Fruit fly (Drosophila melanogaster) whole organism, embryonic: Measurements from ENCODE around the gene Naa80.

Source experiments
- Adf1 ChIP-seq: fragments of 200-800 bp; sonication (Bioruptor generic); IDR thresholded peaks from 2 replicates; pipeline ENCODE4 v1.3.6; 2022; ENCODE audit warnings: missing biosample characterization, missing genetic modification characterization
- BtbVII ChIP-seq: fragments of 200-800 bp; sonication (Bioruptor generic); optimal IDR thresholded peaks from 3 replicates; lab custom pipeline; 2017; ENCODE audit warnings: missing biosample characterization, mild to moderate bottlenecking, missing genetic modification characterization
- CG1024 ChIP-seq: fragments of 200-800 bp; sonication (Bioruptor generic); IDR thresholded peaks from 2 replicates; pipeline ENCODE4 v1.3.6; 2022; ENCODE audit warnings: missing biosample characterization, missing genetic modification characterization
- CG10274 ChIP-seq: fragments of 200-800 bp; sonication (Bioruptor generic); optimal IDR thresholded peaks from 3 replicates; lab custom pipeline; 2017; ENCODE audit warnings: missing biosample characterization, mild to moderate bottlenecking, missing genetic modification characterization
- CG12299 ChIP-seq: fragments of 200-800 bp; sonication (Bioruptor generic); optimal IDR thresholded peaks from 2 replicates; lab custom pipeline; 2018; ENCODE audit warnings: missing biosample characterization, mild to moderate bottlenecking, missing genetic modification characterization
- CG13775 ChIP-seq: fragments of 200-800 bp; sonication (Bioruptor generic); optimal IDR thresholded peaks from 3 replicates; lab custom pipeline; 2017; ENCODE audit warnings: missing biosample characterization, mild to moderate bottlenecking, missing genetic modification characterization
- CG14014 ChIP-seq: fragments of 200-800 bp; sonication (Bioruptor generic); IDR thresholded peaks from 2 replicates; pipeline ENCODE4 v1.3.6; 2022; ENCODE audit warnings: missing biosample characterization, missing genetic modification characterization
- CG16815 ChIP-seq: fragments of 200-800 bp; sonication (Bioruptor generic); optimal IDR thresholded peaks from 3 replicates; lab custom pipeline; 2017; ENCODE audit warnings: missing biosample characterization, mild to moderate bottlenecking, missing genetic modification characterization
- CG16863 ChIP-seq: fragments of 200-800 bp; sonication (Bioruptor generic); optimal IDR thresholded peaks from 3 replicates; lab custom pipeline; 2016; ENCODE audit warnings: missing biosample characterization, missing genetic modification characterization
- CG17359 ChIP-seq: fragments of 200-800 bp; sonication (Bioruptor generic); optimal IDR thresholded peaks from 3 replicates; lab custom pipeline; 2018; ENCODE audit warnings: missing biosample characterization, mild to moderate bottlenecking, missing genetic modification characterization, moderate library complexity
- CG17361 ChIP-seq: fragments of 200-800 bp; sonication (Bioruptor generic); IDR thresholded peaks from 3 replicates; pipeline ENCODE4 v1.3.6; 2022; ENCODE audit warnings: missing biosample characterization, missing genetic modification characterization
- CG17385 ChIP-seq: fragments of 200-800 bp; sonication (Bioruptor generic); optimal IDR thresholded peaks from 3 replicates; lab custom pipeline; 2018; ENCODE audit warnings: missing biosample characterization, mild to moderate bottlenecking, missing genetic modification characterization
- CG2712 ChIP-seq: fragments of 200-800 bp; optimal IDR thresholded peaks from 3 replicates; lab custom pipeline; 2019; ENCODE audit warnings: missing biosample characterization, mild to moderate bottlenecking, missing genetic modification characterization, moderate library complexity
- CG2889 ChIP-seq: fragments of 200-800 bp; sonication (Bioruptor generic); IDR thresholded peaks from 3 replicates; pipeline ENCODE4 v1.3.6; 2022; ENCODE audit warnings: missing biosample characterization, missing genetic modification characterization
- CG32532 ChIP-seq: fragments of 200-800 bp; sonication (Bioruptor generic); IDR thresholded peaks from 2 replicates; pipeline ENCODE4 v1.3.6; 2022; ENCODE audit warnings: missing biosample characterization, missing genetic modification characterization
- CG33213 ChIP-seq: fragments of 200-800 bp; sonication (Bioruptor generic); optimal IDR thresholded peaks from 3 replicates; lab custom pipeline; 2016; ENCODE audit warnings: missing biosample characterization, missing genetic modification characterization
- CG4282 ChIP-seq: fragments of 200-800 bp; sonication (Bioruptor generic); optimal IDR thresholded peaks from 2 replicates; lab custom pipeline; 2016; ENCODE audit warnings: missing biosample characterization, missing genetic modification characterization
- CG4730 ChIP-seq: fragments of 200-800 bp; sonication (Bioruptor generic); IDR thresholded peaks from 2 replicates; pipeline ENCODE4 v1.3.6; 2022; ENCODE audit warnings: missing biosample characterization, missing genetic modification characterization
- CG6854 ChIP-seq: fragments of 200-800 bp; sonication (Bioruptor generic); optimal IDR thresholded peaks from 3 replicates; lab custom pipeline; 2017; ENCODE audit warnings: missing biosample characterization, mild to moderate bottlenecking, missing genetic modification characterization
- CG7839 ChIP-seq: fragments of 200-800 bp; sonication (Bioruptor generic); optimal IDR thresholded peaks from 3 replicates; lab custom pipeline; 2018; ENCODE audit warnings: missing biosample characterization, mild to moderate bottlenecking, missing genetic modification characterization, moderate library complexity
- CG8359 ChIP-seq: fragments of 200-800 bp; sonication (Bioruptor generic); optimal IDR thresholded peaks from 2 replicates; lab custom pipeline; 2017; ENCODE audit warnings: missing biosample characterization, mild to moderate bottlenecking, missing genetic modification characterization, borderline replicate concordance
- CG9215 ChIP-seq: fragments of 200-800 bp; sonication (Bioruptor generic); IDR thresholded peaks from 2 replicates; pipeline ENCODE4 v1.3.6; 2022; ENCODE audit warnings: missing biosample characterization, missing genetic modification characterization
- CG9797 ChIP-seq: fragments of 200-800 bp; sonication (Bioruptor generic); optimal IDR thresholded peaks from 3 replicates; lab custom pipeline; 2018; ENCODE audit warnings: missing biosample characterization, mild to moderate bottlenecking, missing genetic modification characterization
- D19A ChIP-seq: fragments of 200-800 bp; optimal IDR thresholded peaks from 3 replicates; lab custom pipeline; 2019; ENCODE audit warnings: missing biosample characterization, mild to moderate bottlenecking, missing genetic modification characterization, moderate library complexity
- Dref ChIP-seq: fragments of 200-800 bp; sonication (Bioruptor generic); IDR thresholded peaks from 2 replicates; pipeline ENCODE4 v1.3.6; 2022; ENCODE audit warnings: missing biosample characterization, missing genetic modification characterization
- Elba2 ChIP-seq: fragments of 200-800 bp; sonication (Bioruptor generic); optimal IDR thresholded peaks from 3 replicates; lab custom pipeline; 2016; ENCODE audit warnings: missing biosample characterization, missing genetic modification characterization
- Ets97D ChIP-seq: fragments of 200-800 bp; sonication (Bioruptor generic); optimal IDR thresholded peaks from 3 replicates; lab custom pipeline; 2016; ENCODE audit warnings: missing biosample characterization, missing genetic modification characterization
- HLH3B ChIP-seq: fragments of 200-800 bp; sonication (Bioruptor generic); IDR thresholded peaks from 2 replicates; pipeline ENCODE4 v1.3.6; 2022; ENCODE audit warnings: missing biosample characterization, missing genetic modification characterization
- Meics ChIP-seq: fragments of 200-800 bp; sonication (Bioruptor generic); optimal IDR thresholded peaks from 2 replicates; lab custom pipeline; 2017; ENCODE audit warnings: missing biosample characterization, mild to moderate bottlenecking, missing genetic modification characterization
- NfI ChIP-seq: fragments of 200-800 bp; sonication (Bioruptor generic); optimal IDR thresholded peaks from 3 replicates; lab custom pipeline; 2018; ENCODE audit warnings: missing biosample characterization, mild to moderate bottlenecking, missing genetic modification characterization, moderate library complexity
- Xbp1 ChIP-seq: fragments of 200-800 bp; sonication (Bioruptor generic); optimal IDR thresholded peaks from 3 replicates; lab custom pipeline; 2016; ENCODE audit warnings: missing biosample characterization, mild to moderate bottlenecking, missing genetic modification characterization
- ase ChIP-seq: fragments of 200-800 bp; sonication (Bioruptor generic); IDR thresholded peaks from 3 replicates; pipeline ENCODE4 v1.3.6; 2022; ENCODE audit warnings: missing biosample characterization, missing genetic modification characterization
- az2 ChIP-seq: fragments of 200-800 bp; sonication (Bioruptor generic); optimal IDR thresholded peaks from 3 replicates; lab custom pipeline; 2016; ENCODE audit warnings: missing biosample characterization, missing genetic modification characterization
- bcd ChIP-seq: fragments of 200-800 bp; sonication (Bioruptor generic); optimal IDR thresholded peaks from 2 replicates; lab custom pipeline; 2017; ENCODE audit warnings: missing biosample characterization, mild to moderate bottlenecking, missing genetic modification characterization
- bsh ChIP-seq, 2 experiments: fragments of 200-800 bp; sonication (Bioruptor generic); optimal IDR thresholded peaks; 2 replicates each; lab custom pipeline; 2017 to 2018; ENCODE audit warnings: mild to moderate bottlenecking in 2 of 2, missing biosample characterization in 2 of 2, missing genetic modification characterization in 2 of 2, moderate library complexity in 1 of 2
- cato ChIP-seq: fragments of 200-800 bp; sonication (Bioruptor generic); optimal IDR thresholded peaks from 2 replicates; lab custom pipeline; 2016; ENCODE audit warnings: missing biosample characterization, missing genetic modification characterization, borderline replicate concordance
- crc ChIP-seq: fragments of 200-800 bp; sonication (Bioruptor generic); optimal IDR thresholded peaks from 2 replicates; lab custom pipeline; 2016; ENCODE audit warnings: missing biosample characterization, missing genetic modification characterization
- dmrt11E ChIP-seq: fragments of 200-800 bp; sonication (Bioruptor generic); optimal IDR thresholded peaks from 3 replicates; lab custom pipeline; 2018; ENCODE audit warnings: missing biosample characterization, mild to moderate bottlenecking, missing genetic modification characterization, moderate library complexity
- eyg ChIP-seq: fragments of 200-800 bp; sonication (Bioruptor generic); optimal IDR thresholded peaks from 3 replicates; lab custom pipeline; 2016; ENCODE audit warnings: missing biosample characterization, missing genetic modification characterization
- h ChIP-seq: fragments of >200 bp; optimal IDR thresholded peaks from 2 replicates; lab custom pipeline; 2017
- inv ChIP-seq: fragments of 200-800 bp; sonication (Bioruptor generic); IDR thresholded peaks from 2 replicates; pipeline ENCODE4 v1.3.6; 2022; ENCODE audit warnings: missing biosample characterization, missing genetic modification characterization; ENCODE audit not compliant: partially characterized antibody
- jumu ChIP-seq: fragments of 200-800 bp; sonication (Bioruptor generic); optimal IDR thresholded peaks from 3 replicates; lab custom pipeline; 2016; ENCODE audit warnings: missing biosample characterization, missing genetic modification characterization
- lmd ChIP-seq: fragments of 200-800 bp; sonication (Bioruptor generic); IDR thresholded peaks from 2 replicates; pipeline ENCODE4 v1.3.6; 2022; ENCODE audit warnings: missing biosample characterization, missing genetic modification characterization
- maf-S ChIP-seq: fragments of 200-800 bp; sonication (Bioruptor generic); optimal IDR thresholded peaks from 2 replicates; lab custom pipeline; 2016; ENCODE audit warnings: missing biosample characterization, missing genetic modification characterization
- pfk ChIP-seq: fragments of 200-800 bp; sonication (Bioruptor generic); optimal IDR thresholded peaks from 2 replicates; lab custom pipeline; 2018; ENCODE audit warnings: missing biosample characterization, mild to moderate bottlenecking, missing genetic modification characterization, moderate library complexity
- pita ChIP-seq: fragments of 200-800 bp; sonication (Bioruptor generic); optimal IDR thresholded peaks from 2 replicates; lab custom pipeline; 2017; ENCODE audit warnings: missing biosample characterization, mild to moderate bottlenecking, missing genetic modification characterization
- run ChIP-seq: fragments of 200-800 bp; sonication (Bioruptor generic); optimal IDR thresholded peaks from 3 replicates; lab custom pipeline; 2018; ENCODE audit warnings: missing biosample characterization, mild to moderate bottlenecking, missing genetic modification characterization
- sim ChIP-seq: fragments of 200-800 bp; sonication (Bioruptor generic); IDR thresholded peaks from 2 replicates; pipeline ENCODE4 v1.3.6; 2022; ENCODE audit warnings: missing biosample characterization, missing genetic modification characterization
- sna ChIP-seq: fragments of 200-800 bp; sonication (Bioruptor generic); IDR thresholded peaks from 2 replicates; pipeline ENCODE4 v1.3.6; 2022; ENCODE audit warnings: missing biosample characterization, missing genetic modification characterization; ENCODE audit not compliant: partially characterized antibody
- trem ChIP-seq: fragments of 200-800 bp; optimal IDR thresholded peaks from 3 replicates; lab custom pipeline; 2019; ENCODE audit warnings: missing biosample characterization, mild to moderate bottlenecking, missing genetic modification characterization, moderate library complexity

The Naa80 gene

dm6 chr3R:9800644-9801330 is 33.2 kb downstream of the Naa80 start, which contains the start of the genes CG9467 and CG8526 (continued):
- TF ChIP-seq CG6854, result no peak
- no peak for TF ChIP-seq CG4282 (GFP tag; lab: Kevin White, UChicago)
- no peak for TF ChIP-seq jumu (GFP tag; lab: Kevin White, UChicago)
- TF ChIP-seq CG2712, result peak; percentile 80
- peak; percentile 34; the same call in 1 of the 2 replicates for TF ChIP-seq Dref
- TF ChIP-seq CG17385, result no peak
- peak; percentile 44 for TF ChIP-seq cato (GFP tag; lab: Kevin White, UChicago)
- 0 out of 2 replicates have a peak, but pooled peaks have one; percentile 38 for TF ChIP-seq CG14014 (GFP tag; lab: Robert Waterston, UW)
- TF ChIP-seq eyg (GFP tag; lab: Kevin White, UChicago), result no peak
- no peak for TF ChIP-seq sim (GFP tag; lab: Robert Waterston, UW)
- no peak for TF ChIP-seq CG1024 (GFP tag; lab: Robert Waterston, UW)
- 0 out of 2 replicates have a peak, but pooled peaks have one; percentile 6 for TF ChIP-seq CG4730 (GFP tag; lab: Robert Waterston, UW)
- TF ChIP-seq Adf1 (GFP tag; lab: Robert Waterston, UW), result no peak; the same call in 1 of the 2 replicates
- peak; percentile 71 for TF ChIP-seq dmrt11E
- TF ChIP-seq sna, result 0 out of 2 replicates have a peak, but pooled peaks have one; percentile 29
- TF ChIP-seq inv, result peak; percentile 73
- TF ChIP-seq CG17361 (GFP tag; lab: Robert Waterston, UW), result peak; percentile 87
- peak; percentile 68 for TF ChIP-seq NfI (GFP tag; lab: Kevin White, UChicago)
- peak; percentile 55 for TF ChIP-seq Meics (GFP tag; lab: Kevin White, UChicago)
- peak; percentile 60 for TF ChIP-seq CG16815 (GFP tag; lab: Kevin White, UChicago)
- 0 out of 3 replicates have a peak, but pooled peaks have one; percentile 51 for TF ChIP-seq ase (GFP tag; lab: Robert Waterston, UW)
- TF ChIP-seq h, result no peak
- peak; percentile 69 for TF ChIP-seq CG32532 (GFP tag; lab: Robert Waterston, UW)
- no peak for TF ChIP-seq BtbVII (GFP tag; lab: Kevin White, UChicago)
- peak; percentile 67 for TF ChIP-seq bcd (GFP tag; lab: Kevin White, UChicago)
- TF ChIP-seq CG8359 (GFP tag; lab: Kevin White, UChicago), result no peak
- peak; percentile 51 for TF ChIP-seq CG17359
- no peak for TF ChIP-seq D19A (tag; lab: Kevin White, UChicago)
- peak; percentile 78 for TF ChIP-seq CG9215 (GFP tag; lab: Robert Waterston, UW)
- peak; percentile 41; the same call in 1 of the 2 replicates for TF ChIP-seq HLH3B
- no peak for TF ChIP-seq CG7839 (tag; lab: Kevin White, UChicago)
- no peak for TF ChIP-seq crc (GFP tag; lab: Kevin White, UChicago)
- peak in 1 of 2 experiments; percentile 48 for TF ChIP-seq bsh (GFP tag; optimal IDR thresholded peaks at IDR 0.05; lab: Kevin White, UChicago)
- no peak for TF ChIP-seq pfk (GFP tag; lab: Kevin White, UChicago)
- no peak for TF ChIP-seq pita (GFP tag; lab: Kevin White, UChicago)
- no peak for TF ChIP-seq CG10274
- TF ChIP-seq CG16863 (GFP tag; lab: Kevin White, UChicago), result no peak
- TF ChIP-seq lmd (GFP tag; lab: Robert Waterston, UW), result peak; percentile 65
- peak; percentile 69; the same call in 2 of the 3 replicates for TF ChIP-seq CG2889 (GFP tag; lab: Robert Waterston, UW)
- peak; percentile 80 for TF ChIP-seq Xbp1 (GFP tag; lab: Kevin White, UChicago)
- TF ChIP-seq CG33213 (GFP tag; lab: Kevin White, UChicago), result peak; percentile 16
- TF ChIP-seq CG9797 (GFP tag; lab: Kevin White, UChicago), result peak; percentile 85
- peak; percentile 23 for TF ChIP-seq az2 (GFP tag; lab: Kevin White, UChicago)
- TF ChIP-seq CG13775 (GFP tag; lab: Kevin White, UChicago), result peak; percentile 76
- TF ChIP-seq maf-S (GFP tag; lab: Kevin White, UChicago), result peak; percentile 2
- TF ChIP-seq run, result no peak
- peak; percentile 79 for TF ChIP-seq trem (tag; lab: Kevin White, UChicago)
- no peak for TF ChIP-seq Elba2 (GFP tag; lab: Kevin White, UChicago)
- TF ChIP-seq Ets97D (GFP tag; lab: Kevin White, UChicago), result peak; percentile 43
- no peak for TF ChIP-seq CG12299
